Fruit fly (Drosophila melanogaster): ENCODE data around the gene GIIIspla2.

- TF ChIP-seq Sin3A (optimal IDR thresholded peaks at IDR 0.05) (no peak), h (optimal IDR thresholded peaks at IDR 0.05) (no peak), insv (optimal IDR thresholded peaks at IDR 0.05) (no peak), psq (optimal IDR thresholded peaks at IDR 0.05) (no peak), ttk (optimal IDR thresholded peaks at IDR 0.05) (no peak)
Measured at dm6 chrX:8152077-8152476, 5.4 kb upstream of the GIIIspla2 start, which contains the start of gene Gbeta5.
